Worm (Caenorhabditis elegans) whole organism, L4 larva: Measurements from ENCODE around the gene C06H5.14.

ENCODE experiments used
- F37D6.2 ChIP-seq: sonication (generic microtip); optimal IDR thresholded peaks from 2 replicates; lab custom pipeline; 2016; ENCODE audit warnings: mild to moderate bottlenecking, missing genetic modification characterization, missing compliant biosample characterization
- R02D3.7 ChIP-seq: fragments of 150-350 bp; sonication (generic microtip); optimal IDR thresholded peaks from 3 replicates; lab custom pipeline; 2014; ENCODE audit warnings: missing biosample characterization, missing genetic modification characterization
- aha-1 ChIP-seq: fragments of 150-350 bp; peaks from one replicate; lab custom pipeline; 2014; ENCODE audit warnings: missing biosample characterization, missing genetic modification characterization
- aly-2 ChIP-seq: sonication (generic microtip); optimal IDR thresholded peaks from 2 replicates; lab custom pipeline; 2018; ENCODE audit warnings: missing biosample characterization, missing genetic modification characterization
- ceh-20 ChIP-seq: fragments of 200-800 bp; sonication (Bioruptor generic); IDR thresholded peaks from 2 replicates; pipeline ENCODE4 v1.3.6; 2022; ENCODE audit warnings: missing genetic modification reagents, missing genetic modification characterization, missing compliant biosample characterization
- ceh-44 ChIP-seq: fragments of 200-800 bp; sonication (Bioruptor generic); IDR thresholded peaks from 2 replicates; pipeline ENCODE4 v1.3.6; 2022; ENCODE audit warnings: missing genetic modification reagents, missing genetic modification characterization, missing compliant biosample characterization
- daf-12 ChIP-seq: fragments of 150-350 bp; optimal IDR thresholded peaks from 2 replicates; lab custom pipeline; 2014; ENCODE audit warnings: missing biosample characterization, missing genetic modification reagents, missing genetic modification characterization
- daf-16 ChIP-seq, 3 experiments: sonication (generic microtip); optimal IDR thresholded peaks; 2 replicates each; lab custom pipeline; 2016 to 2017; ENCODE audit warnings: missing genetic modification characterization in 3 of 3, missing genetic modification reagents in 3 of 3, mild to moderate bottlenecking in 2 of 3, missing compliant biosample characterization in 2 of 3, missing biosample characterization in 1 of 3, moderate library complexity in 1 of 3
- dmd-6 ChIP-seq: fragments of 200-800 bp; sonication (Bioruptor generic); IDR thresholded peaks from 2 replicates; pipeline ENCODE4 v1.3.6; 2022; ENCODE audit warnings: missing genetic modification reagents, missing genetic modification characterization, missing compliant biosample characterization
- dmd-8 ChIP-seq: fragments of 200-800 bp; sonication (Bioruptor generic); IDR thresholded peaks from 2 replicates; pipeline ENCODE4 v1.3.6; 2022; ENCODE audit warnings: missing genetic modification characterization, missing compliant biosample characterization
- dpl-1 ChIP-seq: fragments of 150-350 bp; optimal IDR thresholded peaks from 2 replicates; lab custom pipeline; 2014; ENCODE audit warnings: missing biosample characterization, missing genetic modification reagents, missing genetic modification characterization
- duxl-1 ChIP-seq: sonication (generic microtip); optimal IDR thresholded peaks from 2 replicates; lab custom pipeline; 2016; ENCODE audit warnings: mild to moderate bottlenecking, missing genetic modification characterization, moderate library complexity, missing compliant biosample characterization; ENCODE audit not compliant: poor library complexity
- dve-1 ChIP-seq: sonication (generic microtip); optimal IDR thresholded peaks from 2 replicates; lab custom pipeline; 2017; ENCODE audit warnings: antibody characterized with exemption, mild to moderate bottlenecking, missing genetic modification characterization, missing compliant biosample characterization; ENCODE audit not compliant: insufficient read depth
- egl-27 ChIP-seq: sonication (generic microtip); optimal IDR thresholded peaks from 3 replicates; lab custom pipeline; 2017; ENCODE audit warnings: missing biosample characterization, missing genetic modification reagents, missing genetic modification characterization
- hlh-11 ChIP-seq: fragments of 200-800 bp; sonication (Bioruptor generic); optimal IDR thresholded peaks from 2 replicates; lab custom pipeline; 2018; ENCODE audit warnings: mild to moderate bottlenecking, missing genetic modification characterization, missing compliant biosample characterization
- hlh-30 ChIP-seq: sonication (generic microtip); optimal IDR thresholded peaks from 2 replicates; lab custom pipeline; 2017; ENCODE audit warnings: antibody characterized with exemption, mild to moderate bottlenecking, missing genetic modification characterization, missing compliant biosample characterization; ENCODE audit not compliant: insufficient read depth
- lim-7 ChIP-seq: fragments of 200-800 bp; sonication (Bioruptor generic); IDR thresholded peaks from 2 replicates; pipeline ENCODE4 v1.3.6; 2022; ENCODE audit warnings: missing genetic modification characterization, missing compliant biosample characterization
- lin-38 ChIP-seq: fragments of 200-800 bp; sonication (Bioruptor generic); IDR thresholded peaks from 2 replicates; pipeline ENCODE4 v1.3.6; 2022; ENCODE audit warnings: missing genetic modification reagents, missing genetic modification characterization, missing compliant biosample characterization
- lir-3 ChIP-seq: sonication (generic microtip); optimal IDR thresholded peaks from 2 replicates; lab custom pipeline; 2016; ENCODE audit warnings: mild to moderate bottlenecking, missing genetic modification characterization, missing compliant biosample characterization
- lsy-2 ChIP-seq, 2 experiments: fragments of 150-350 bp in 1 of 2; sonication (generic microtip) in 1 of 2; optimal IDR thresholded peaks; 2 replicates each; lab custom pipeline; 2014 to 2017; ENCODE audit warnings: missing biosample characterization in 2 of 2, missing genetic modification characterization in 2 of 2
- madf-5 ChIP-seq, 2 experiments: fragments of 200-800 bp; sonication (Bioruptor generic); IDR thresholded peaks; 2 replicates each; pipeline ENCODE4 v1.3.6; 2022; ENCODE audit warnings: missing compliant biosample characterization in 2 of 2, missing genetic modification characterization in 2 of 2
- mep-1 ChIP-seq: fragments of 150-350 bp; sonication (generic microtip); optimal IDR thresholded peaks from 3 replicates; lab custom pipeline; 2014; ENCODE audit warnings: missing biosample characterization, missing genetic modification characterization
- mes-2 ChIP-seq: sonication (generic microtip); optimal IDR thresholded peaks from 2 replicates; lab custom pipeline; 2016; ENCODE audit warnings: missing genotype, mild to moderate bottlenecking, missing genetic modification characterization, missing compliant biosample characterization; ENCODE audit not compliant: poor library complexity, severe bottlenecking
- nhr-111 ChIP-seq: fragments of 200-800 bp; sonication (Bioruptor generic); optimal IDR thresholded peaks from 2 replicates; lab custom pipeline; 2018; ENCODE audit warnings: mild to moderate bottlenecking, missing genetic modification characterization, missing compliant biosample characterization
- nhr-28 ChIP-seq: fragments of 150-350 bp; optimal IDR thresholded peaks from 2 replicates; lab custom pipeline; 2014; ENCODE audit warnings: missing biosample characterization, missing genetic modification characterization
- php-3 ChIP-seq: fragments of 200-800 bp; sonication (Bioruptor generic); IDR thresholded peaks from 2 replicates; pipeline ENCODE4 v1.3.6; 2022; ENCODE audit warnings: missing genetic modification reagents, missing genetic modification characterization, missing compliant biosample characterization
- pqm-1 ChIP-seq: sonication (generic microtip); optimal IDR thresholded peaks from 2 replicates; lab custom pipeline; 2017; ENCODE audit warnings: missing biosample characterization, missing genetic modification characterization
- rbr-2 ChIP-seq: sonication (generic microtip); optimal IDR thresholded peaks from 2 replicates; lab custom pipeline; 2016; ENCODE audit warnings: missing genotype, missing genetic modification characterization, missing compliant biosample characterization
- snpc-1.2 ChIP-seq: fragments of 200-800 bp; sonication (Bioruptor generic); IDR thresholded peaks from 2 replicates; pipeline ENCODE4 v1.3.6; 2022; ENCODE audit warnings: missing genetic modification reagents, missing genetic modification characterization, missing compliant biosample characterization
- spr-1 ChIP-seq: sonication (generic microtip); optimal IDR thresholded peaks from 2 replicates; lab custom pipeline; 2016; ENCODE audit warnings: mild to moderate bottlenecking, missing genetic modification characterization, missing compliant biosample characterization
- unc-39 ChIP-seq: sonication (generic microtip); optimal IDR thresholded peaks from 2 replicates; lab custom pipeline; 2017; ENCODE audit warnings: missing biosample characterization, missing genetic modification characterization
- unc-62 ChIP-seq, 3 experiments: fragments of 150-350 bp in 1 of 3; sonication (generic microtip); optimal IDR thresholded peaks in 2 of 3; peaks in 1 of 3; 1 replicate in 1 of 3; 2 replicates in 2 of 3; lab custom pipeline; 2014 to 2017; ENCODE audit warnings: missing biosample characterization in 3 of 3, missing genetic modification characterization in 3 of 3, missing genetic modification reagents in 3 of 3, missing genotype in 1 of 3
- ztf-7 ChIP-seq: fragments of 150-350 bp; optimal IDR thresholded peaks from 2 replicates; lab custom pipeline; 2014; ENCODE audit warnings: missing biosample characterization, missing genetic modification characterization

C06H5.14 gene

ce11 chrV:17870569-17870968, 33.4 kb upstream of the C06H5.14 start, which contains the start of gene csn-1:
Gene csn-1, minus strand, starts transcription at chrV:17870651.
- TF ChIP-seq dpl-1 (GFP tag; lab: Kevin White, UChicago) (peak; percentile 8), unc-62 (GFP tag; optimal IDR thresholded peaks at IDR 0.05 in 1 of 2; lab: Kevin White, UChicago) (no peak), unc-62 (tag; optimal IDR thresholded peaks at IDR 0.05; lab: Kevin White, UChicago) (no peak), lsy-2 (tag; optimal IDR thresholded peaks at IDR 0.05; lab: Kevin White, UChicago) (peak in 1 of 2 experiments; percentile 47), madf-5 (GFP tag; IDR thresholded peaks at IDR 0.05; lab: Robert Waterston, UW) (no peak), lin-38 (GFP tag; lab: Robert Waterston, UW) (peak; percentile 92)

ce11 chrV:17871049-17871448, 32.9 kb upstream of the C06H5.14 start, which contains the start of gene phf-14:
Gene phf-14, plus strand, starts transcription at chrV:17871393.
- TF ChIP-seq lsy-2 (tag; optimal IDR thresholded peaks at IDR 0.05; lab: Kevin White, UChicago): peak in 1 of 2 experiments; percentile 81
- peak; percentile 7 for TF ChIP-seq hlh-30 (tag; lab: Kevin White, UChicago)
- TF ChIP-seq ceh-44 (GFP tag; lab: Robert Waterston, UW): no peak
- TF ChIP-seq aha-1 (tag; lab: Kevin White, UChicago): peak; percentile 71
- TF ChIP-seq lim-7: no peak
- peak; percentile 18 for TF ChIP-seq mep-1 (tag; lab: Kevin White, UChicago)
- peak; percentile 68 for TF ChIP-seq dpl-1 (GFP tag; lab: Kevin White, UChicago)
- TF ChIP-seq spr-1 (tag; lab: Kevin White, UChicago): no peak
- no peak for TF ChIP-seq aly-2 (tag; lab: Kevin White, UChicago)
- TF ChIP-seq unc-62 (GFP tag; optimal IDR thresholded peaks at IDR 0.05 in 1 of 2; lab: Kevin White, UChicago): peak in 1 of 2 experiments; percentile 22
- no peak for TF ChIP-seq unc-62 (tag; optimal IDR thresholded peaks at IDR 0.05; lab: Kevin White, UChicago)
- TF ChIP-seq lir-3: no peak
- peak; percentile 32 for TF ChIP-seq rbr-2
- TF ChIP-seq daf-12 (tag; lab: Kevin White, UChicago): no peak
- peak; percentile 98 for TF ChIP-seq lin-38 (GFP tag; lab: Robert Waterston, UW)
- TF ChIP-seq ztf-7 (tag; lab: Kevin White, UChicago): peak; percentile 9
- peak; percentile 73 for TF ChIP-seq mes-2
- TF ChIP-seq dve-1 (tag; lab: Kevin White, UChicago): peak; percentile 48
- TF ChIP-seq snpc-1.2 (GFP tag; lab: Robert Waterston, UW): no peak
- TF ChIP-seq nhr-28: peak; percentile 15
- no peak for TF ChIP-seq unc-39 (tag; lab: Kevin White, UChicago)
- peak; percentile 41 for TF ChIP-seq duxl-1

ce11 chrV:17888939-17889338, 15.0 kb upstream of the C06H5.14 start, which contains the start of gene C06H5.6:
Gene C06H5.6, minus strand, starts transcription at chrV:17888984.
- peak; percentile 70 for TF ChIP-seq nhr-28
- peak; percentile 67 for TF ChIP-seq php-3 (GFP tag; lab: Robert Waterston, UW)
- TF ChIP-seq aha-1 (tag; lab: Kevin White, UChicago): no peak
- peak; percentile 64 for TF ChIP-seq dmd-6 (GFP tag; lab: Robert Waterston, UW)
- TF ChIP-seq pqm-1 (tag; lab: Kevin White, UChicago): peak; percentile 67
- no peak for TF ChIP-seq dmd-8 (GFP tag; lab: Robert Waterston, UW)
- TF ChIP-seq nhr-111: no peak
- TF ChIP-seq F37D6.2: no peak
- no peak for TF ChIP-seq daf-16 (GFP tag; optimal IDR thresholded peaks at IDR 0.05; lab: Kevin White, UChicago)
- peak; percentile 37 for TF ChIP-seq daf-16 (tag; optimal IDR thresholded peaks at IDR 0.05; lab: Kevin White, UChicago)
- TF ChIP-seq hlh-11 (tag; lab: Kevin White, UChicago): peak; percentile 24
- peak; percentile 59 for TF ChIP-seq dve-1 (tag; lab: Kevin White, UChicago)

- TF ChIP-seq php-3 (GFP tag; lab: Robert Waterston, UW) (peak; percentile 96), unc-62 (GFP tag; optimal IDR thresholded peaks at IDR 0.05 in 1 of 2; lab: Kevin White, UChicago) (peak in 1 of 2 experiments; percentile 31), unc-62 (tag; optimal IDR thresholded peaks at IDR 0.05; lab: Kevin White, UChicago) (no peak), daf-16 (GFP tag; optimal IDR thresholded peaks at IDR 0.05; lab: Kevin White, UChicago) (no peak), daf-16 (tag; optimal IDR thresholded peaks at IDR 0.05; lab: Kevin White, UChicago) (peak; percentile 92), R02D3.7 (tag; lab: Kevin White, UChicago) (no peak), unc-39 (tag; lab: Kevin White, UChicago) (no peak), dve-1 (tag; lab: Kevin White, UChicago) (peak; percentile 46), dmd-6 (GFP tag; lab: Robert Waterston, UW) (peak; percentile 44), ceh-20 (peak; percentile 49; the same call in 1 of the 2 replicates), pqm-1 (tag; lab: Kevin White, UChicago) (peak; percentile 43), egl-27 (tag; lab: Kevin White, UChicago) (no peak), nhr-28 (peak; percentile 67), hlh-11 (tag; lab: Kevin White, UChicago) (peak; percentile 37)
These were observed 12.6 kb upstream of the C06H5.14 start for ce11 chrV:17891317-17891716.
